Fruit fly (Drosophila melanogaster): ENCODE data around the gene CG10958.
A peak's percentile ranks its signal among the peaks of the same experiment; 100 is the strongest.

Gene CG10958

DNA sequence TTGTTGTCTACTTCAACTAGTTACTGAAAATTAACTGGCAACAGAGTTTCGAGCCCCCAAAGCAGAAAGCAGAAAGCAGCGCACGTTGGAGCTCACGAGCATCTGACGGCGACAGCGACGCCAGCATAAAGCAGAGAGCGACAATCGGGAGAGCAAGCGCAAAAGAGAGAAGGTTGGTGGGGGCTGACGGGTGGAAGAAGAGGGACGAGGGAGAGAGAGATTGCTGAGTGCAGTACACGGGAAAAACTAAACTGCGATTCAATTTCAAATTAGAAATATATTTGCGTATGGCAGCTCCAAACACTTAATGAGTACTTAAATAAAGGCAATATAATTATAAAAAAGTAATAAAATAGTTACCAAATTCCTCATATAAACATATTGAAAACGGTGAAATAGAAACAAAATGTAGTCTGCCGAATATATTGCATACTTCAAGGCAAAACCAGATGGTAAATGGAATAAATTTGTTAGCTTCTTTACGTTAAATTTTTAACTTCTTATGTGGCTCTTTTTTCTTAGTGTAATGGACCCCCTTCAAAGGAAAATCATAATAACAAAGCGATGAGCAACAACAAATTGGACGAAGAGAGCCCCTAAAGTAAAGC is 39.9 kb upstream of the CG10958 start (continued):
- TF ChIP-seq HmgD (GFP tag; optimal IDR thresholded peaks at IDR 0.05): no peak
- peak; percentile 87 for TF ChIP-seq al (GFP tag; IDR thresholded peaks at IDR 0.05)
- TF ChIP-seq CG12299 (tag; optimal IDR thresholded peaks at IDR 0.05): peak; percentile 95
- peak; percentile 95 for TF ChIP-seq CG2120 (GFP tag; optimal IDR thresholded peaks at IDR 0.05)
- no peak for TF ChIP-seq pzg (GFP tag; optimal IDR thresholded peaks at IDR 0.05)
- peak; percentile 96 for TF ChIP-seq CG10979 (tag; optimal IDR thresholded peaks at IDR 0.05)
- TF ChIP-seq HLH54F (GFP tag; optimal IDR thresholded peaks at IDR 0.05): peak; percentile 72
- peak; percentile 28 for TF ChIP-seq CG9797 (GFP tag; optimal IDR thresholded peaks at IDR 0.05)
- TF ChIP-seq Hr3 (GFP tag; optimal IDR thresholded peaks at IDR 0.05): peak; percentile 92
- TF ChIP-seq CG3407 (GFP tag; optimal IDR thresholded peaks at IDR 0.05): peak; percentile 89
- TF ChIP-seq Trl (optimal IDR thresholded peaks at IDR 0.05): peak; percentile 88 to 93
- TF ChIP-seq Trl (GFP tag; optimal IDR thresholded peaks at IDR 0.05): peak; percentile 79
- TF ChIP-seq CG18619 (GFP tag; optimal IDR thresholded peaks at IDR 0.05): peak; percentile 95
- TF ChIP-seq CG12744 (GFP tag; optimal IDR thresholded peaks at IDR 0.05): peak; percentile 84
- TF ChIP-seq CG18476 (GFP tag; optimal IDR thresholded peaks at IDR 0.05): peak; percentile 91
- no peak for TF ChIP-seq Scr (GFP tag; IDR thresholded peaks at IDR 0.05; ENCODE audit: partially characterized antibody)
- TF ChIP-seq CG33557 (GFP tag; optimal IDR thresholded peaks at IDR 0.05): peak; percentile 91
- peak; percentile 75 for TF ChIP-seq Doc2 (GFP tag; IDR thresholded peaks at IDR 0.05)
- TF ChIP-seq HLH4C (GFP tag; IDR thresholded peaks at IDR 0.05; ENCODE audit: partially characterized antibody): no peak
- no peak for TF ChIP-seq CG14965 (GFP tag; optimal IDR thresholded peaks at IDR 0.05; ENCODE audit: borderline replicate concordance)
- TF ChIP-seq CG17612 (GFP tag; IDR thresholded peaks at IDR 0.05): peak; percentile 51; the same call in 1 of the 2 replicates
- TF ChIP-seq Hmx (GFP tag; optimal IDR thresholded peaks at IDR 0.05): peak; percentile 67
- TF ChIP-seq z (GFP tag; IDR thresholded peaks at IDR 0.05): peak; percentile 48; the same call in 1 of the 3 replicates
- no peak for TF ChIP-seq Dfd (GFP tag; optimal IDR thresholded peaks at IDR 0.05)
- peak; percentile 86 for TF ChIP-seq gsb (GFP tag; IDR thresholded peaks at IDR 0.05)
- no peak for TF ChIP-seq vnd (GFP tag; IDR thresholded peaks at IDR 0.05; ENCODE audit: partially characterized antibody)
- no peak for TF ChIP-seq prd (optimal IDR thresholded peaks at IDR 0.05)
- peak; percentile 94 for TF ChIP-seq prd (GFP tag; IDR thresholded peaks at IDR 0.05)
- peak; percentile 75 to 89 for TF ChIP-seq Pdp1 (GFP tag; optimal IDR thresholded peaks at IDR 0.05)
- peak; percentile 56 for TF ChIP-seq CG3163 (GFP tag; optimal IDR thresholded peaks at IDR 0.05)
- no peak for TF ChIP-seq CG34224 (GFP tag; IDR thresholded peaks at IDR 0.05; ENCODE audit: partially characterized antibody)
- TF ChIP-seq HmgZ (tag; optimal IDR thresholded peaks at IDR 0.05): peak; percentile 94
- peak; percentile 90 for TF ChIP-seq twi (tag; optimal IDR thresholded peaks at IDR 0.05)
- no peak for TF ChIP-seq Opbp (GFP tag; IDR thresholded peaks at IDR 0.05; ENCODE audit: partially characterized antibody)
- no peak for TF ChIP-seq Neu2 (GFP tag; optimal IDR thresholded peaks at IDR 0.05; ENCODE audit: borderline replicate concordance)
- peak; percentile 90 for TF ChIP-seq Six4 (GFP tag; optimal IDR thresholded peaks at IDR 0.05)
- no peak for TF ChIP-seq sna (GFP tag; IDR thresholded peaks at IDR 0.05; ENCODE audit: partially characterized antibody)
- peak; percentile 77; the same call in 2 of the 3 replicates for TF ChIP-seq CG11093 (GFP tag; IDR thresholded peaks at IDR 0.05)
- peak; percentile 87 for TF ChIP-seq danr (GFP tag; IDR thresholded peaks at IDR 0.05)
- peak; percentile 63; the same call in 1 of the 2 replicates for TF ChIP-seq CG10321 (GFP tag; IDR thresholded peaks at IDR 0.05)
- TF ChIP-seq kni (GFP tag; optimal IDR thresholded peaks at IDR 0.05): peak; percentile 95
- peak; percentile 91 for TF ChIP-seq Nf-YC (tag; optimal IDR thresholded peaks at IDR 0.05)
- peak; percentile 77 for TF ChIP-seq schlank (tag; optimal IDR thresholded peaks at IDR 0.05)
- 0 out of 2 replicates have a peak, but pooled peaks have one; percentile 17 for TF ChIP-seq Bgb (GFP tag; IDR thresholded peaks at IDR 0.05; ENCODE audit: partially characterized antibody)
- TF ChIP-seq nmo (GFP tag; optimal IDR thresholded peaks at IDR 0.05): peak; percentile 97
- peak; percentile 77 for TF ChIP-seq maf-S (GFP tag; optimal IDR thresholded peaks at IDR 0.05)
- no peak for TF ChIP-seq CG42726 (GFP tag; IDR thresholded peaks at IDR 0.05; ENCODE audit: partially characterized antibody)
- TF ChIP-seq CG9817 (tag; optimal IDR thresholded peaks at IDR 0.05): peak; percentile 93
- TF ChIP-seq CG16815 (GFP tag; optimal IDR thresholded peaks at IDR 0.05): peak; percentile 87

Measured in whole organism, embryonic.